Fruit fly (Drosophila melanogaster): ENCODE data around the gene Tsf1.

dm6 chrX:18374421-18374935, 12.4 kb upstream of the Tsf1 start:
- TF ChIP-seq Dll (optimal IDR thresholded peaks at IDR 0.05) (no peak), usp (GFP tag; optimal IDR thresholded peaks at IDR 0.05) (no peak), pan (optimal IDR thresholded peaks at IDR 0.05) (no peak)

All from whole organism.